Worm (Caenorhabditis elegans) whole organism, L4 larva: Measurements from ENCODE around the gene melo-3.
A peak's percentile ranks its signal among the peaks of the same experiment; 100 is the strongest.

Experiments
- D1046.2 ChIP-seq: fragments of 200-800 bp; sonication (Bioruptor generic); IDR thresholded peaks from 2 replicates; pipeline ENCODE4 v1.3.6; 2022; ENCODE audit warnings: missing genetic modification characterization, missing compliant biosample characterization
- F10B5.3 ChIP-seq: sonication (generic microtip); optimal IDR thresholded peaks from 2 replicates; lab custom pipeline; 2016; ENCODE audit warnings: mild to moderate bottlenecking, missing genetic modification characterization, missing compliant biosample characterization
- F37D6.2 ChIP-seq: sonication (generic microtip); optimal IDR thresholded peaks from 2 replicates; lab custom pipeline; 2016; ENCODE audit warnings: mild to moderate bottlenecking, missing genetic modification characterization, missing compliant biosample characterization
- F44E2.7 ChIP-seq: fragments of 200-800 bp; sonication (Bioruptor generic); IDR thresholded peaks from 2 replicates; pipeline ENCODE4 v2.1.2; 2022; ENCODE audit warnings: missing genetic modification characterization, missing compliant biosample characterization
- R02D3.7 ChIP-seq: fragments of 150-350 bp; sonication (generic microtip); optimal IDR thresholded peaks from 3 replicates; lab custom pipeline; 2014; ENCODE audit warnings: missing biosample characterization, missing genetic modification characterization
- Y48G9A.11 ChIP-seq: fragments of 200-800 bp; sonication (Bioruptor generic); IDR thresholded peaks from 2 replicates; pipeline ENCODE4 v1.3.6; 2022; ENCODE audit warnings: missing genetic modification reagents, missing genetic modification characterization, missing compliant biosample characterization
- ZK337.2 ChIP-seq: fragments of 200-800 bp; sonication (Bioruptor generic); IDR thresholded peaks from 2 replicates; pipeline ENCODE4 v1.3.6; 2022; ENCODE audit warnings: missing genetic modification reagents, missing genetic modification characterization, missing compliant biosample characterization
- ZK546.5 ChIP-seq, 2 experiments: sonication (generic microtip); optimal IDR thresholded peaks; 2 replicates each; lab custom pipeline; 2017; ENCODE audit warnings: missing biosample characterization in 2 of 2, missing genetic modification characterization in 2 of 2
- arid-1 ChIP-seq: fragments of 200-800 bp; sonication (Bioruptor generic); conservative IDR thresholded peaks from 2 replicates; pipeline ENCODE4 v1.3.6; 2022; ENCODE audit warnings: missing genetic modification reagents, missing genetic modification characterization, missing compliant biosample characterization
- ceh-28 ChIP-seq: fragments of 150-350 bp; optimal IDR thresholded peaks from 2 replicates; lab custom pipeline; 2014; ENCODE audit warnings: missing biosample characterization, missing genetic modification reagents, missing genetic modification characterization
- ceh-44 ChIP-seq: fragments of 200-800 bp; sonication (Bioruptor generic); IDR thresholded peaks from 2 replicates; pipeline ENCODE4 v1.3.6; 2022; ENCODE audit warnings: missing genetic modification reagents, missing genetic modification characterization, missing compliant biosample characterization
- ceh-62 ChIP-seq: sonication (generic microtip); optimal IDR thresholded peaks from 2 replicates; lab custom pipeline; 2017; ENCODE audit warnings: missing biosample characterization, missing genetic modification characterization
- cey-2 ChIP-seq: sonication (generic microtip); optimal IDR thresholded peaks from 3 replicates; lab custom pipeline; 2017; ENCODE audit warnings: missing genetic modification characterization, mild to moderate bottlenecking, missing compliant biosample characterization, antibody characterized with exemption, borderline replicate concordance; ENCODE audit not compliant: insufficient read depth
- daf-16 ChIP-seq, 3 experiments: sonication (generic microtip); optimal IDR thresholded peaks; 2 replicates each; lab custom pipeline; 2016 to 2017; ENCODE audit warnings: missing genetic modification characterization in 3 of 3, missing genetic modification reagents in 3 of 3, mild to moderate bottlenecking in 2 of 3, missing compliant biosample characterization in 2 of 3, missing biosample characterization in 1 of 3, moderate library complexity in 1 of 3
- daf-19 ChIP-seq: fragments of 200-800 bp; sonication (Bioruptor generic); conservative IDR thresholded peaks from 2 replicates; pipeline ENCODE4 v1.3.6; 2022; ENCODE audit warnings: missing genetic modification characterization, missing compliant biosample characterization
- daf-8 ChIP-seq: fragments of 200-800 bp; sonication (Bioruptor generic); IDR thresholded peaks from 2 replicates; pipeline ENCODE4 v1.3.6; 2022; ENCODE audit warnings: missing genetic modification characterization, missing compliant biosample characterization
- dmd-9 ChIP-seq: fragments of 200-800 bp; sonication (Bioruptor generic); IDR thresholded peaks from 2 replicates; pipeline ENCODE4 v1.3.6; 2022; ENCODE audit warnings: missing genetic modification reagents, missing genetic modification characterization, missing compliant biosample characterization
- dpl-1 ChIP-seq: fragments of 150-350 bp; optimal IDR thresholded peaks from 2 replicates; lab custom pipeline; 2014; ENCODE audit warnings: missing biosample characterization, missing genetic modification reagents, missing genetic modification characterization
- dve-1 ChIP-seq: sonication (generic microtip); optimal IDR thresholded peaks from 2 replicates; lab custom pipeline; 2017; ENCODE audit warnings: antibody characterized with exemption, mild to moderate bottlenecking, missing genetic modification characterization, missing compliant biosample characterization; ENCODE audit not compliant: insufficient read depth
- egl-43 ChIP-seq: fragments of 200-800 bp; sonication (Bioruptor generic); IDR thresholded peaks from 2 replicates; pipeline ENCODE4 v1.3.6; 2022; ENCODE audit warnings: missing genetic modification reagents, missing genetic modification characterization, missing compliant biosample characterization
- gei-8 ChIP-seq: fragments of 200-800 bp; sonication (Bioruptor generic); optimal IDR thresholded peaks from 2 replicates; lab custom pipeline; 2018; ENCODE audit warnings: mild to moderate bottlenecking, missing genetic modification characterization, missing compliant biosample characterization
- hif-1 ChIP-seq, 2 experiments: sonication (generic microtip); optimal IDR thresholded peaks; 2 replicates each; lab custom pipeline; 2016 to 2017; ENCODE audit warnings: missing compliant biosample characterization in 2 of 2, missing genetic modification characterization in 2 of 2, missing genetic modification reagents in 2 of 2, missing genotype in 2 of 2, mild to moderate bottlenecking in 1 of 2
- hlh-11 ChIP-seq: fragments of 200-800 bp; sonication (Bioruptor generic); optimal IDR thresholded peaks from 2 replicates; lab custom pipeline; 2018; ENCODE audit warnings: mild to moderate bottlenecking, missing genetic modification characterization, missing compliant biosample characterization
- hlh-30 ChIP-seq: sonication (generic microtip); optimal IDR thresholded peaks from 2 replicates; lab custom pipeline; 2017; ENCODE audit warnings: antibody characterized with exemption, mild to moderate bottlenecking, missing genetic modification characterization, missing compliant biosample characterization; ENCODE audit not compliant: insufficient read depth
- lim-7 ChIP-seq: fragments of 200-800 bp; sonication (Bioruptor generic); IDR thresholded peaks from 2 replicates; pipeline ENCODE4 v1.3.6; 2022; ENCODE audit warnings: missing genetic modification characterization, missing compliant biosample characterization
- lir-3 ChIP-seq: sonication (generic microtip); optimal IDR thresholded peaks from 2 replicates; lab custom pipeline; 2016; ENCODE audit warnings: mild to moderate bottlenecking, missing genetic modification characterization, missing compliant biosample characterization
- mdl-1 ChIP-seq, 2 experiments: fragments of 150-350 bp in 1 of 2; sonication (generic microtip) in 1 of 2; optimal IDR thresholded peaks; 2 replicates each; lab custom pipeline; 2014 to 2017; ENCODE audit warnings: missing biosample characterization in 2 of 2, missing genetic modification characterization in 2 of 2
- mdt-29 ChIP-seq: fragments of 200-800 bp; sonication (Bioruptor generic); IDR thresholded peaks from 2 replicates; pipeline ENCODE4 v1.3.6; 2022; ENCODE audit warnings: missing genetic modification reagents, missing genetic modification characterization, missing compliant biosample characterization
- mes-2 ChIP-seq: sonication (generic microtip); optimal IDR thresholded peaks from 2 replicates; lab custom pipeline; 2016; ENCODE audit warnings: missing genotype, mild to moderate bottlenecking, missing genetic modification characterization, missing compliant biosample characterization; ENCODE audit not compliant: poor library complexity, severe bottlenecking
- mxl-2 ChIP-seq: fragments of 200-800 bp; sonication (Bioruptor generic); conservative IDR thresholded peaks from 2 replicates; pipeline ENCODE4 v1.3.6; 2022; ENCODE audit warnings: missing genetic modification reagents, missing genetic modification characterization, missing compliant biosample characterization
- mxl-3 ChIP-seq: fragments of 200-800 bp; sonication (Bioruptor generic); optimal IDR thresholded peaks from 2 replicates; lab custom pipeline; 2018; ENCODE audit warnings: mild to moderate bottlenecking, missing genetic modification characterization, missing compliant biosample characterization
- nhr-102 ChIP-seq: sonication (generic microtip); optimal IDR thresholded peaks from 2 replicates; lab custom pipeline; 2016; ENCODE audit warnings: mild to moderate bottlenecking, missing genetic modification characterization, moderate library complexity, missing compliant biosample characterization
- nhr-11 ChIP-seq: fragments of 150-350 bp; optimal IDR thresholded peaks from 2 replicates; lab custom pipeline; 2014; ENCODE audit warnings: missing biosample characterization, missing genetic modification characterization
- nhr-111 ChIP-seq: fragments of 200-800 bp; sonication (Bioruptor generic); optimal IDR thresholded peaks from 2 replicates; lab custom pipeline; 2018; ENCODE audit warnings: mild to moderate bottlenecking, missing genetic modification characterization, missing compliant biosample characterization
- nhr-237 ChIP-seq: sonication (generic microtip); optimal IDR thresholded peaks from 2 replicates; lab custom pipeline; 2017; ENCODE audit warnings: missing biosample characterization, missing genetic modification characterization
- nhr-28 ChIP-seq: fragments of 150-350 bp; optimal IDR thresholded peaks from 2 replicates; lab custom pipeline; 2014; ENCODE audit warnings: missing biosample characterization, missing genetic modification characterization
- nhr-41 ChIP-seq: fragments of 200-800 bp; sonication (Bioruptor generic); IDR thresholded peaks from 2 replicates; pipeline ENCODE4 v1.3.6; 2022; ENCODE audit warnings: missing genetic modification reagents, missing genetic modification characterization, missing compliant biosample characterization
- nhr-42 ChIP-seq: fragments of 200-800 bp; sonication (Bioruptor generic); IDR thresholded peaks from 2 replicates; pipeline ENCODE4 v1.3.6; 2022; ENCODE audit warnings: missing genetic modification characterization, missing compliant biosample characterization
- nhr-48 ChIP-seq: sonication (generic microtip); optimal IDR thresholded peaks from 2 replicates; lab custom pipeline; 2016; ENCODE audit warnings: mild to moderate bottlenecking, missing genetic modification characterization, missing compliant biosample characterization
- nhr-76 ChIP-seq: fragments of 150-350 bp; optimal IDR thresholded peaks from 2 replicates; lab custom pipeline; 2014; ENCODE audit warnings: missing biosample characterization, missing genetic modification characterization
- php-3 ChIP-seq: fragments of 200-800 bp; sonication (Bioruptor generic); IDR thresholded peaks from 2 replicates; pipeline ENCODE4 v1.3.6; 2022; ENCODE audit warnings: missing genetic modification reagents, missing genetic modification characterization, missing compliant biosample characterization
- rbr-2 ChIP-seq: sonication (generic microtip); optimal IDR thresholded peaks from 2 replicates; lab custom pipeline; 2016; ENCODE audit warnings: missing genotype, missing genetic modification characterization, missing compliant biosample characterization
- sdz-12 ChIP-seq: fragments of 200-800 bp; sonication (Bioruptor generic); optimal IDR thresholded peaks from 2 replicates; lab custom pipeline; 2018; ENCODE audit warnings: mild to moderate bottlenecking, missing genetic modification characterization, missing compliant biosample characterization
- snpc-1.2 ChIP-seq: fragments of 200-800 bp; sonication (Bioruptor generic); IDR thresholded peaks from 2 replicates; pipeline ENCODE4 v1.3.6; 2022; ENCODE audit warnings: missing genetic modification reagents, missing genetic modification characterization, missing compliant biosample characterization
- spr-3 ChIP-seq: fragments of 200-800 bp; sonication (Bioruptor generic); optimal IDR thresholded peaks from 2 replicates; lab custom pipeline; 2018; ENCODE audit warnings: mild to moderate bottlenecking, missing genetic modification characterization, missing compliant biosample characterization
- tag-97 ChIP-seq: fragments of 200-800 bp; sonication (Bioruptor generic); IDR thresholded peaks from 2 replicates; pipeline ENCODE4 v1.3.6; 2022; ENCODE audit warnings: missing genetic modification characterization, missing compliant biosample characterization
- unc-130 ChIP-seq: sonication (generic microtip); optimal IDR thresholded peaks from 2 replicates; lab custom pipeline; 2016; ENCODE audit warnings: missing genetic modification reagents, missing genetic modification characterization, missing compliant biosample characterization
- unc-39 ChIP-seq: sonication (generic microtip); optimal IDR thresholded peaks from 2 replicates; lab custom pipeline; 2017; ENCODE audit warnings: missing biosample characterization, missing genetic modification characterization
- zfp-2 ChIP-seq: sonication (generic microtip); optimal IDR thresholded peaks from 2 replicates; lab custom pipeline; 2016; ENCODE audit warnings: mild to moderate bottlenecking, missing genetic modification characterization, missing compliant biosample characterization
- zfp-3 ChIP-seq: fragments of 200-800 bp; sonication (Bioruptor generic); conservative IDR thresholded peaks from 2 replicates; pipeline ENCODE4 v1.3.6; 2022; ENCODE audit warnings: missing genetic modification reagents, missing genetic modification characterization, missing compliant biosample characterization
- zip-11 ChIP-seq: fragments of 200-800 bp; sonication (Bioruptor generic); IDR thresholded peaks from 2 replicates; pipeline ENCODE4 v1.3.6; 2022; ENCODE audit warnings: missing genetic modification characterization, missing compliant biosample characterization

melo-3 gene

ce11 chrV:15082291-15082690 is 45.6 kb upstream of the melo-3 start, which contains the start of the genes C01G10.10 and C01G10.9 (continued):
- TF ChIP-seq mxl-2 (GFP tag; lab: Robert Waterston, UW) (no peak), mdl-1 (tag; optimal IDR thresholded peaks at IDR 0.05; lab: Kevin White, UChicago) (no peak), sdz-12 (no peak), arid-1 (GFP tag; lab: Robert Waterston, UW) (no peak), nhr-48 (tag; lab: Kevin White, UChicago) (peak; percentile 1), ceh-28 (tag; lab: Kevin White, UChicago) (no peak), nhr-102 (tag; lab: Kevin White, UChicago) (peak; percentile 8), daf-19 (GFP tag; lab: Robert Waterston, UW) (no peak), egl-43 (GFP tag; lab: Robert Waterston, UW) (no peak), tag-97 (GFP tag; lab: Robert Waterston, UW) (no peak), R02D3.7 (tag; lab: Kevin White, UChicago) (no peak), lim-7 (GFP tag; lab: Robert Waterston, UW) (no peak), mes-2 (tag; lab: Kevin White, UChicago) (peak; percentile 98), snpc-1.2 (no peak), rbr-2 (tag; lab: Kevin White, UChicago) (peak; percentile 36), cey-2 (tag; lab: Kevin White, UChicago) (no peak), unc-130 (peak; percentile 89), F44E2.7 (GFP tag; lab: Robert Waterston, UW) (no peak), nhr-28 (tag; lab: Kevin White, UChicago) (no peak), ZK546.5 (tag; optimal IDR thresholded peaks at IDR 0.05; lab: Kevin White, UChicago) (no peak), zip-11 (GFP tag; lab: Robert Waterston, UW) (no peak), nhr-237 (tag; lab: Kevin White, UChicago) (no peak), gei-8 (no peak), hif-1 (tag; optimal IDR thresholded peaks at IDR 0.05; lab: Kevin White, UChicago) (peak in 1 of 2 experiments; percentile 80), nhr-41 (GFP tag; lab: Robert Waterston, UW) (no peak), daf-16 (GFP tag; optimal IDR thresholded peaks at IDR 0.05; lab: Kevin White, UChicago) (peak in 1 of 2 experiments; percentile 7), daf-16 (tag; optimal IDR thresholded peaks at IDR 0.05; lab: Kevin White, UChicago) (peak; percentile 19), dve-1 (tag; lab: Kevin White, UChicago) (peak; percentile 39), nhr-42 (no peak), D1046.2 (GFP tag; lab: Robert Waterston, UW) (no peak), dpl-1 (peak; percentile 63), hlh-11 (tag; lab: Kevin White, UChicago) (no peak), unc-39 (tag; lab: Kevin White, UChicago) (no peak), daf-8 (GFP tag; lab: Robert Waterston, UW) (no peak), zfp-3 (GFP tag; lab: Robert Waterston, UW) (no peak), F10B5.3 (tag; lab: Kevin White, UChicago) (no peak), nhr-111 (GFP tag; lab: Kevin White, UChicago) (no peak), mxl-3 (GFP tag; lab: Kevin White, UChicago) (no peak), dmd-9 (GFP tag; lab: Robert Waterston, UW) (peak; percentile 58; the same call in 1 of the 2 replicates), F37D6.2 (no peak), mdt-29 (GFP tag; lab: Robert Waterston, UW) (no peak), ceh-44 (GFP tag; lab: Robert Waterston, UW) (no peak), hlh-30 (tag; lab: Kevin White, UChicago) (peak; percentile 3), lir-3 (tag; lab: Kevin White, UChicago) (no peak), php-3 (GFP tag; lab: Robert Waterston, UW) (no peak), spr-3 (no peak), nhr-76 (no peak), nhr-11 (no peak), ZK337.2 (GFP tag; lab: Robert Waterston, UW) (0 out of 2 replicates have a peak, but pooled peaks have one; percentile 69), ceh-62 (tag; lab: Kevin White, UChicago) (no peak), Y48G9A.11 (no peak), zfp-2 (tag; lab: Kevin White, UChicago) (no peak)
